Fruit fly (Drosophila melanogaster): ENCODE measurements around the gene CG9988.

Gene CG9988

DNA sequence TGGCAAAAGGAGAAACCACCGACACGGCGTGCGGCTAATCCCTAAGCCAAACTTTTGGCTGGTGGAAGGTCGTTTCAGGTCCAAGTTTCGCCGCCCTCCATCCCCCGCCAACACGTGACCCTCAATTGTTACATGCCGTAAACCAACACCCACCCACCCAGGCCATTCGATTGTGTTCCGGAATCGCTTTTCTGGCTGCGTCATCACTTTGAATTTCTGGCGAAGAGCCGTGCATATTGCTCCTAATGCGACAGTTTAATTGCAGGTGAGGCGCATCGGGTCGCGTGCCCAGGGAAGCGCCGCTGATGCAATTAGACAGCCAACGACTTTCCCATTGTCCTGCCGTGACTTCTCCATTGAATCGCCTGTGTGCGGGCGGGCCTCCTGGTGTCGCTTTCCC, 41.3 kb upstream of the CG9988 start:
- TF ChIP-seq Hey (tag; optimal IDR thresholded peaks at IDR 0.05) (peak; percentile 92), zen (tag; optimal IDR thresholded peaks at IDR 0.05) (peak; percentile 44), tll (GFP tag; optimal IDR thresholded peaks at IDR 0.05) (peak in 1 of 2 experiments; percentile 54), peb (GFP tag; IDR thresholded peaks at IDR 0.05) (no peak)

DNA sequence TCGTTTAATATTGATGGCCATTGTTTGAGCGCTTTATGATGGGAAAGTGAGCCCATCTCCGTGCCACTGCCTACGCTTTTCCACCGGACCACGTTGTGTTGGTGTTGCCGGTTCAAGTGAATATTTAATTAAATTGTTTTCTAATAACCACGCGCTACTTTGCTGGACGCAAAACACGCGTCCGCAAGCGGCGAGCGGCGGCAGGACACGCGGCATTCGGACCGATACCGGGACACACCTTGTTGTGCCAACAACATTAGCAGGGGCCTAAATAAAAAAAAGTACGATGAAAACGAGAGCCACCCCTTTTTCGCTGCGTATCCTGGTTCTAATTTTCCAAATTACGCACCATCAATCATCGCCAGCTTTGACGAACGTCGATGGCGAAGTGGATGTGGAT, 40.4 kb upstream of the CG9988 start:
- TF ChIP-seq Nf-YC (tag; optimal IDR thresholded peaks at IDR 0.05): peak; percentile 18
- peak; percentile 96 for TF ChIP-seq Hey (tag; optimal IDR thresholded peaks at IDR 0.05)
- peak; percentile 55 for TF ChIP-seq CG7745 (tag; optimal IDR thresholded peaks at IDR 0.05)
- no peak for TF ChIP-seq fd64A (GFP tag; optimal IDR thresholded peaks at IDR 0.05)

DNA sequence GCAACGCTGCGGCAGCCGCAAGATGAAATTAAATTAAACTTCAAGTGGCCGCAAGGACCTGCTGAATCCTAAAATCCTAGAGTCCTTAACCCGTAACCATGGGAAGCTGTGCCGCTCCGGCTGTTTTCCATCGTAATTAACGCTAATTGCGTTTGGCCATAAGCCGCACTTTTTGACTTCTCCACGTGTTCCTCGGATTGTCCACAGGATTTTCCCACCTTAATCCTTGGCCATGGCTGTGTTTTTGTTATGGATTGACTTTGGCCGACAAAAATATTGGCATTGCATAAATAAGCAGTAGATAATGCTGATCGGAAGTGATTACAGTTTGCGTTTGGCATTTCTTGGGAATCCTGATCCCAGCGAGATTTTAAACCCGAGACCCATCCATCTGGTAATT, 39.9 kb upstream of the CG9988 start:
- TF ChIP-seq Neu2 (GFP tag; optimal IDR thresholded peaks at IDR 0.05; ENCODE audit: borderline replicate concordance) (no peak), tll (GFP tag; optimal IDR thresholded peaks at IDR 0.05) (peak in 1 of 2 experiments; percentile 95), Tbp (GFP tag; optimal IDR thresholded peaks at IDR 0.05) (no peak), stc (GFP tag; IDR thresholded peaks at IDR 0.05) (no peak), zen (tag; optimal IDR thresholded peaks at IDR 0.05) (peak; percentile 58), CG18262 (tag; optimal IDR thresholded peaks at IDR 0.05) (no peak), shn (GFP tag; optimal IDR thresholded peaks at IDR 0.05) (no peak)

DNA sequence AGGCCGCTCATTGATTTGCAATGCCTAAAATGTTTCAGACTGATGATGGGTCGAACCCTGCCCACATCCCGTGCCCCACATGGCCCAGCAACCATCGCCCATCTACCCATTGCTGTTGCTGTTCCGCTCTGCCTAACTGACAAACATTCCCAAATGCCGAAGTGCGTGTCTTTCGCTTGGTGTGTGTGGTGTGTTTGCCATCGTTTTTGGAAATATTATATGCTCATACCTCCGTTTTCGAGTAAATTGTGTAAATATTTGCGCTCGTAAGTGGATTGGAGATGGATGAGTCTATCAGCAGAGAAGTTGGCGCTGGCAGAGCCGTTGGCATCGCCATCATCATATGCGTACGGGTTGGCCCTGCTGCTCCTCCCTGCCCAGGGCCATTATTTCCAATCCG, 38.7 kb upstream of the CG9988 start:
- TF ChIP-seq GATAe (GFP tag; conservative IDR thresholded peaks at IDR 0.05) (no peak), emc (GFP tag; optimal IDR thresholded peaks at IDR 0.05) (no peak), CG5953 (GFP tag; IDR thresholded peaks at IDR 0.05) (0 out of 2 replicates have a peak, but pooled peaks have one; percentile 14), CG4820 (GFP tag; optimal IDR thresholded peaks at IDR 0.05) (no peak), CG13123 (GFP tag; optimal IDR thresholded peaks at IDR 0.05) (no peak), wdn (GFP tag; IDR thresholded peaks at IDR 0.05) (no peak), grn (GFP tag; optimal IDR thresholded peaks at IDR 0.05) (no peak), shn (GFP tag; optimal IDR thresholded peaks at IDR 0.05) (no peak), sob (GFP tag; IDR thresholded peaks at IDR 0.05) (no peak), slp2 (GFP tag; optimal IDR thresholded peaks at IDR 0.05) (no peak), lola (GFP tag; optimal IDR thresholded peaks at IDR 0.05) (no peak), CG12155 (GFP tag; optimal IDR thresholded peaks at IDR 0.05) (no peak), danr (GFP tag; IDR thresholded peaks at IDR 0.05) (0 out of 2 replicates have a peak, but pooled peaks have one; percentile 12), Mes4 (GFP tag; optimal IDR thresholded peaks at IDR 0.05) (no peak), Nf-YC (tag; optimal IDR thresholded peaks at IDR 0.05) (no peak), mam (GFP tag; optimal IDR thresholded peaks at IDR 0.05) (no peak), schlank (tag; optimal IDR thresholded peaks at IDR 0.05) (no peak), CG13424 (tag; optimal IDR thresholded peaks at IDR 0.05) (no peak), en (GFP tag; optimal IDR thresholded peaks at IDR 0.05) (no peak), Ets65A (GFP tag) (no peak), gcm2 (GFP tag; optimal IDR thresholded peaks at IDR 0.05) (no peak), br (optimal IDR thresholded peaks at IDR 0.05) (no peak), CG11093 (GFP tag; IDR thresholded peaks at IDR 0.05) (no peak), CG12219 (GFP tag; optimal IDR thresholded peaks at IDR 0.05) (no peak), CG15696 (tag; optimal IDR thresholded peaks at IDR 0.05) (peak; percentile 6), CG12104 (GFP tag; optimal IDR thresholded peaks at IDR 0.05) (no peak), CG34376 (GFP tag; optimal IDR thresholded peaks at IDR 0.05) (no peak), Rx (GFP tag; IDR thresholded peaks at IDR 0.05) (no peak), CG30403 (GFP tag; optimal IDR thresholded peaks at IDR 0.05) (no peak), C15 (GFP tag; IDR thresholded peaks at IDR 0.05) (no peak), pho (GFP tag; optimal IDR thresholded peaks at IDR 0.05) (no peak), Aef1 (GFP tag; IDR thresholded peaks at IDR 0.05) (no peak), CoRest (tag; optimal IDR thresholded peaks at IDR 0.05) (no peak), Lhr (GFP tag; optimal IDR thresholded peaks at IDR 0.05) (no peak), CG2120 (GFP tag; optimal IDR thresholded peaks at IDR 0.05) (no peak), CG30020 (tag; optimal IDR thresholded peaks at IDR 0.05) (no peak), CG2678 (tag; optimal IDR thresholded peaks at IDR 0.05) (peak; percentile 8)

All from whole organism, embryonic.